Fruit fly (Drosophila melanogaster): ENCODE data around the gene Phae1.

The Phae1 gene

DNA sequence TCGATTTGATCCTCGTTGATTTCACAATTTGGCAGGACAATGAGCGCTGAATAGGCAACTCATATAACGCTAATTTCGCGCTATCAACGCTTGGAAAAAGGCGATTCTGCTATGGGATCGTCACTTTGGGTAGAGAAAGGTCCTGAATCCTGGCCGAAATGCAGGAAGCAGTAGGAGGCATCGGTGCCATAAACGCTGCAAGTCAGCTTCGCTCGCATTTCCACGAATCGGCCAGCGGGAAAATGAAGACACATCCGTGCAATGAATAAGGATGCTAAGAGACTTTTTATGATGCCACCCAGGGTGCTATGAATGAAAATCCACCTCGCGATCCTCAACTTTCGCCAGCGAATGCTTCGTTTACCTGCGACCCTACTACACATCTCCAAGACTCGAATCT is 21.8 kb upstream of the Phae1 start:
- TF ChIP-seq CG8478 (optimal IDR thresholded peaks at IDR 0.05) (no peak), Dll (optimal IDR thresholded peaks at IDR 0.05) (no peak), EcR (GFP tag; optimal IDR thresholded peaks at IDR 0.05) (no peak), pan (optimal IDR thresholded peaks at IDR 0.05) (no peak), psq (optimal IDR thresholded peaks at IDR 0.05) (no peak), usp (GFP tag; optimal IDR thresholded peaks at IDR 0.05) (no peak)

dm6 chr2L:12089145-12089544 is 20.1 kb upstream of the Phae1 start:
- TF ChIP-seq EcR (GFP tag; optimal IDR thresholded peaks at IDR 0.05) (no peak), Dll (optimal IDR thresholded peaks at IDR 0.05) (no peak), usp (GFP tag; optimal IDR thresholded peaks at IDR 0.05) (no peak), pan (optimal IDR thresholded peaks at IDR 0.05) (no peak), psq (optimal IDR thresholded peaks at IDR 0.05) (no peak), CG8478 (optimal IDR thresholded peaks at IDR 0.05) (no peak)

DNA sequence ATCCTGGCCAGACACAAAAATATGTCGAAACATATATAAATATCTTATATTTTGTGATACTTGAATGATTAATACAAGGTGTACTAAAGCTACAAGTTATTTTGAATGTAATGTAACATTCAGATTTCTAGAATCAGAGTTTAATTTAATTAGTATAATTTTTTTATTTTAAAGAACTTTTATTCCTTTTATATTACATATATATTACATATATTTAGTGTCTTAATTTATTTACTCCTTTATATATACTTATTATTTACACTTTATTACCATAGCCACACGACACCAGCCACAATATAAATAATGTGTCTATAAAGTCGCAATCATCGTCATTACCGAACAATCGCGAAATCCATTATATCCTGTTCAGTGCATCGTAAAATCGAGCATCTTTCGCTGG is 17.7 kb upstream of the Phae1 start, which contains the start of gene Pex19:
Gene Pex19, plus strand, starts transcription at position 301 of the 400 bp plus-strand sequence.
- no peak for TF ChIP-seq usp (GFP tag; optimal IDR thresholded peaks at IDR 0.05)
- no peak for TF ChIP-seq Dll (optimal IDR thresholded peaks at IDR 0.05)
- TF ChIP-seq pan (optimal IDR thresholded peaks at IDR 0.05): no peak
- TF ChIP-seq CG8478 (optimal IDR thresholded peaks at IDR 0.05): no peak
- TF ChIP-seq psq (optimal IDR thresholded peaks at IDR 0.05): no peak

DNA sequence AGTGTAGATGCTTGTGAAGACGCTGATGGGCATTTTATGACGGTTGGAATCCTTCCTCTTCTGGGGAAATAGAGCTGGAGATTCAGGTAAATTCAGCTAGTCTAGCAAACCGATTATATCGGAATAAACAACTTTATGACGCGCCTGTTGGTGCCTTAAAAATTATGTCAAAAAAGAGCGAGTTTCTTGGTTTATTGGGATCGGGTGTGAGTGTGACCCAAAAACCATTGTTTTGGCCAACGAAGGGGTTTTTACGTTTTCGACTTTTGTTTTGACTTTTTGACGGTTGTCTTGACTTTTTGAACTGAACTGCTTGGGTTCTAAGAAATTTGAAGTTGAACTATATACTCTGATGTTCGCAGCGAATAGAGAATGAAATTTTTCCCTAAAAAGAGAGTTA is 17.2 kb upstream of the Phae1 start:
- no peak for TF ChIP-seq psq (optimal IDR thresholded peaks at IDR 0.05)

DNA sequence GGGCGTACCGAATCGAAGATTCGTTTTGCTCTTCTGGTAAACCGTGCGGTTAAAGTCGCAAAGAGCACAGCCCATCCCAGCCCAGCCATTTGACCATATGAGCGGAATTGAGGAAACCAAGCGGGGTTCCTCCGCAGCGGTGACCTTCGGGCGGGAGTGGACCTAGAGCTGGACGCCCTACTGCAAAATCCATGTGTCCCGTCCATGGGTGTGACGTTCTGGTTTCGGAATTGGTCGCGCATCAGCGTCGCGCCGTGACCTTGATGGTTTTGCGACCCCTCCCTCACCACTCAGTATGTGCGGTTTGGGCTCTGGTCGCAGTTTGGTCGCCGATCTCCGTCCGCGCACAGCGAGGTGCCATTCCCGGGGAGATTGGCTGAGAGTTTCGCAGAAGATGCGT is 16.5 kb upstream of the Phae1 start:
- TF ChIP-seq EcR (GFP tag; optimal IDR thresholded peaks at IDR 0.05) (no peak), pan (optimal IDR thresholded peaks at IDR 0.05) (no peak), psq (optimal IDR thresholded peaks at IDR 0.05) (no peak), CG8478 (optimal IDR thresholded peaks at IDR 0.05) (no peak), Dll (optimal IDR thresholded peaks at IDR 0.05) (no peak), usp (GFP tag; optimal IDR thresholded peaks at IDR 0.05) (no peak)

- TF ChIP-seq Dll (optimal IDR thresholded peaks at IDR 0.05) (no peak), usp (GFP tag; optimal IDR thresholded peaks at IDR 0.05) (no peak), EcR (GFP tag; optimal IDR thresholded peaks at IDR 0.05) (no peak), psq (optimal IDR thresholded peaks at IDR 0.05) (no peak), pan (optimal IDR thresholded peaks at IDR 0.05) (no peak), CG8478 (optimal IDR thresholded peaks at IDR 0.05) (no peak)
Observed at dm6 chr2L:12093652-12094051, 15.6 kb upstream of the Phae1 start.

- TF ChIP-seq usp (GFP tag; optimal IDR thresholded peaks at IDR 0.05) (no peak), pan (optimal IDR thresholded peaks at IDR 0.05) (no peak)
Observed at dm6 chr2L:12096396-12096813, 12.8 kb upstream of the Phae1 start, which contains the start of the genes CG6712 and Mt2. CG6712 (minus strand) TSS chr2L:12096511. Mt2 (plus strand) TSS chr2L:12096525.

DNA sequence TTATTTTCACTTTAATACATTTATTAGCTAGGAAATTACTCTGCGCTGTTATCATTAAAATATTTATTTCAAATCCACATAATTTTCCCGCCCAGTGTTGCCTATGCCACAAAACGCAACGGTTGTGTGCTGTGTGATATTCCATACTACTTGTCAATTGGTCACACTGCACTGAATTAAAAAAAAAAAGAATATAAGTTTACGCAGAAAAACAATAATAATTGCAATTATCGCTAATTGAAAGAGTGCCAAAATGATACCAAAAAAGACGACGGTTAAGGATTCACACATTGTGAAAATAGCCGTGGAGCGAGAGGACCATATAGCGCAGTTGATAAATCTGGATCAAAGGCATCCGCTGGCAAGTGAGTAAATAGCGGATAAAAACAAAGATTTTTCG is 11.5 kb upstream of the Phae1 start, which contains the start of gene Ced-12:
Gene Ced-12, plus strand, starts transcription at position 141 of the 400 bp plus-strand sequence.
- TF ChIP-seq pan (optimal IDR thresholded peaks at IDR 0.05) (no peak), psq (optimal IDR thresholded peaks at IDR 0.05) (no peak), usp (GFP tag; optimal IDR thresholded peaks at IDR 0.05) (no peak), EcR (GFP tag; optimal IDR thresholded peaks at IDR 0.05) (no peak), Dll (optimal IDR thresholded peaks at IDR 0.05) (no peak), CG8478 (optimal IDR thresholded peaks at IDR 0.05) (no peak)

DNA sequence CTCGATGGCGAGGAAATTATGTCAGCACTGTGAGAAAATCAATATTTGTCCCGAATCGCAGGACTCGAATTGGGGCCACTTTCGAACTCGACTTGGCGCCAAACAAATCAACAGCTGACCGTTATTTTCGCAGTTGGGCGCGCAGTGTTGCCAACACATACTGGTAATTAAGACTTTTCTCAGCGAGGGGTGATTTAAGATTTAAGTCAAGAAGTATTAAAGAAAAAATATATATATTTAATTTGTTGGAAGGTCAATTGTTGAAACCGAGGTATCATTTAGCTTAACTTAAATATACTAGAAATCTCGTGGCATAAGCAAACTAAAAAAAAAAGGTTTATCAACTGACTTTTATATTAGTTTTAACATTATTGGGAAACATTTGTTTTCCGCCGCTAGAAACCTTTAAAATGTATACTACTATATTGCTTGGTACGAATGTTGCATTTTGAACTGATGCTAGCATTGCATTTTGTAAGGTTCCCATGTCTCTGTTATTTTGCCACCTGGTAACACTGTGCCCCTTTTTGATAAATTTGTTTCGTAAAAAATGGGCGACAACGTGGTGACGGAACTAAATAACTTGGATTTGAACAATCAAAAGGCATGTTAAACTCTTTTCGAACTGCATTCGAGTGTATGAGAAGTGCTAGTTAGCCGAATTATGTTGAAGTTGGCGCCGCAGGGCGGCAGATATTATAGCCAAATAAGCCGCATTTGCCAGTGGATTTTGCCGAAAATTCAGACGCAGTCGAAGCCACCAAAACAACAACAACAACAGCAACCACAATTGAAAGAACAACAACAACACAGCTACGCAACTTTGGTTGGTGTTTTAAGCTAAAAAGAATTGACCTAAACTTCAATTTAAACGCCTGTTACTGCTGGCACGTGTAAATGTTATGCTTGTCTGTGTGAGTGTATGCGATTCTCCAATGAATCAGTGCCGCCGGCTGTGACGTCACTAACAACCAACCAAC is 5.7 kb upstream of the Phae1 start, which contains the start of the genes Patsas and ThrRS:
Gene Patsas, minus strand, starts transcription at position 55 of the 980 bp plus-strand sequence.
Gene ThrRS, plus strand, starts transcription at position 521 of the 980 bp plus-strand sequence.
- TF ChIP-seq CG8478 (optimal IDR thresholded peaks at IDR 0.05) (no peak), pan (optimal IDR thresholded peaks at IDR 0.05) (no peak), usp (GFP tag; optimal IDR thresholded peaks at IDR 0.05) (no peak), Dll (optimal IDR thresholded peaks at IDR 0.05) (no peak), psq (optimal IDR thresholded peaks at IDR 0.05) (no peak), EcR (GFP tag; optimal IDR thresholded peaks at IDR 0.05) (no peak)

dm6 chr2L:12107087-12107486 is 2.1 kb upstream of the Phae1 start:
- TF ChIP-seq Dll (optimal IDR thresholded peaks at IDR 0.05) (no peak), CG8478 (optimal IDR thresholded peaks at IDR 0.05) (no peak), pan (optimal IDR thresholded peaks at IDR 0.05) (no peak), psq (optimal IDR thresholded peaks at IDR 0.05) (no peak), EcR (GFP tag; optimal IDR thresholded peaks at IDR 0.05) (no peak), usp (GFP tag; optimal IDR thresholded peaks at IDR 0.05) (no peak)

DNA sequence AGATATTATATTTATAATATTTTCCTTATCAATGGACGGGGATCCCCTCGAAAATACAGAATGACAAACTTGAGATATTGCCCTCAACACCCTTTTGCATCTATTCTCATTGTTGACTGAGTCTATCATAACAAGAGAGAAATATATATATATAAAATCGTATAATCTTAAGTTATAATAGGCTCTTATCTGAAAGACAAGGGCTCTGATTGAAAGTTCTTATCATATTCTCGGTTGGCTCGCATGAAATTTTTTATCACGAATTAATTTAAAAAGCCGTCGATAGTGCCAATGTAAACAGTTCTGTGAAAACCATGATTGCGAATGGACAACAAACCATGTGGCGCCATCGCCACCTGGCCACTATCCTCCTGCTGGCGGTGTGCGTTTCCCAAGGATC is 1.6 kb downstream of the Phae1 start, which contains the start of gene Phae2:
Gene Phae2, plus strand, starts transcription at position 301 of the 400 bp plus-strand sequence.
- TF ChIP-seq psq (optimal IDR thresholded peaks at IDR 0.05): no peak
- TF ChIP-seq CG8478 (optimal IDR thresholded peaks at IDR 0.05): no peak
- no peak for TF ChIP-seq Dll (optimal IDR thresholded peaks at IDR 0.05)
- TF ChIP-seq usp (GFP tag; optimal IDR thresholded peaks at IDR 0.05): no peak
- TF ChIP-seq EcR (GFP tag; optimal IDR thresholded peaks at IDR 0.05): no peak
- no peak for TF ChIP-seq pan (optimal IDR thresholded peaks at IDR 0.05)

- no peak for TF ChIP-seq pan (optimal IDR thresholded peaks at IDR 0.05)
- no peak for TF ChIP-seq Dll (optimal IDR thresholded peaks at IDR 0.05)
- no peak for TF ChIP-seq EcR (GFP tag; optimal IDR thresholded peaks at IDR 0.05)
- TF ChIP-seq psq (optimal IDR thresholded peaks at IDR 0.05): no peak
Observed at dm6 chr2L:12112943-12113557, 3.8 kb downstream of the Phae1 start.

Data from whole organism.